Worm (Caenorhabditis elegans): ENCODE results near the gene F41F3.3.

- TF ChIP-seq tra-4 (tag; optimal IDR thresholded peaks at IDR 0.05) (no peak), ets-7 (tag; optimal IDR thresholded peaks at IDR 0.05) (no peak), F13C5.2 (tag; optimal IDR thresholded peaks at IDR 0.05) (no peak), flt-1 (GFP tag; IDR thresholded peaks at IDR 0.05) (no peak), sea-1 (GFP tag; conservative IDR thresholded peaks at IDR 0.05) (no peak), ama-1 (optimal IDR thresholded peaks at IDR 0.05) (no peak), aly-1 (tag; optimal IDR thresholded peaks at IDR 0.05) (no peak), ceh-13 (GFP tag; optimal IDR thresholded peaks at IDR 0.05) (no peak), hnd-1 (tag; optimal IDR thresholded peaks at IDR 0.05) (no peak), ceh-36 (tag; optimal IDR thresholded peaks at IDR 0.05) (peak; percentile 73)
These were observed 36.1 kb upstream of the F41F3.3 start for ce11 chrV:4684137-4684536.
